Worm (Caenorhabditis elegans) whole organism, L1 larva: Measurements from ENCODE around the gene Y75B8A.32.

Experiments
- C04F5.9 ChIP-seq: sonication (generic microtip); optimal IDR thresholded peaks from 2 replicates; lab custom pipeline; 2016; ENCODE audit warnings: missing genetic modification characterization, missing compliant biosample characterization
- alr-1 ChIP-seq: fragments of 200-800 bp; sonication (Bioruptor generic); optimal IDR thresholded peaks from 2 replicates; lab custom pipeline; 2018; ENCODE audit warnings: borderline replicate concordance, mild to moderate bottlenecking, missing genetic modification characterization, missing compliant biosample characterization
- blmp-1 ChIP-seq: fragments of 150-350 bp; optimal IDR thresholded peaks from 2 replicates; lab custom pipeline; 2014; ENCODE audit warnings: missing biosample characterization, missing genetic modification characterization
- ceh-8 ChIP-seq: fragments of 200-800 bp; sonication (Bioruptor generic); optimal IDR thresholded peaks from 2 replicates; lab custom pipeline; 2018; ENCODE audit warnings: mild to moderate bottlenecking, missing genetic modification characterization, moderate library complexity, missing compliant biosample characterization
- ceh-88 ChIP-seq: fragments of 200-800 bp; sonication (Bioruptor generic); IDR thresholded peaks from 2 replicates; pipeline ENCODE4 v1.3.6; 2022; ENCODE audit warnings: missing genetic modification characterization, missing compliant biosample characterization
- ces-1 ChIP-seq: fragments of 150-350 bp; optimal IDR thresholded peaks from 2 replicates; lab custom pipeline; 2014; ENCODE audit warnings: missing biosample characterization, missing genetic modification reagents, missing genetic modification characterization
- dpl-1 ChIP-seq, 3 experiments: fragments of 150-350 bp in 2 of 3; sonication (generic microtip) in 1 of 3; optimal IDR thresholded peaks; 2 replicates each; lab custom pipeline; 2014 to 2017; ENCODE audit warnings: missing biosample characterization in 3 of 3, missing genetic modification characterization in 3 of 3, missing genetic modification reagents in 3 of 3
- efl-1 ChIP-seq, 4 experiments: fragments of 150-350 bp; optimal IDR thresholded peaks in 3 of 4; peaks in 1 of 4; 1 replicate in 1 of 4; 2 replicates in 3 of 4; lab custom pipeline; 2014; ENCODE audit warnings: missing biosample characterization in 2 of 4, missing genetic modification characterization in 2 of 4, missing genetic modification reagents in 2 of 4
- elt-2 ChIP-seq: sonication (generic microtip); optimal IDR thresholded peaks from 2 replicates; lab custom pipeline; 2016; ENCODE audit warnings: missing genetic modification characterization, mild to moderate bottlenecking, inconsistent platforms, missing compliant biosample characterization, missing genetic modification reagents
- elt-3 ChIP-seq, 6 experiments: fragments of 150-350 bp in 1 of 6; sonication (generic microtip); optimal IDR thresholded peaks; 2 replicates each; lab custom pipeline; 2017 to 2018; ENCODE audit warnings: missing biosample characterization in 6 of 6, missing genetic modification characterization in 6 of 6, inconsistent platforms in 1 of 6
- fkh-10 ChIP-seq: sonication (generic microtip); optimal IDR thresholded peaks from 2 replicates; lab custom pipeline; 2017; ENCODE audit warnings: missing biosample characterization, missing genetic modification reagents, missing genetic modification characterization
- fkh-8 ChIP-seq: sonication (generic microtip); optimal IDR thresholded peaks from 2 replicates; lab custom pipeline; 2016; ENCODE audit warnings: mild to moderate bottlenecking, missing genetic modification characterization, missing compliant biosample characterization
- grh-1 ChIP-seq: fragments of 200-800 bp; sonication (Bioruptor generic); IDR thresholded peaks from 2 replicates; pipeline ENCODE4 v1.3.6; 2022; ENCODE audit warnings: missing genetic modification reagents, missing genetic modification characterization, missing compliant biosample characterization
- hlh-17 ChIP-seq: fragments of 200-800 bp; sonication (Bioruptor generic); optimal IDR thresholded peaks from 2 replicates; lab custom pipeline; 2018; ENCODE audit warnings: missing genetic modification characterization, mild to moderate bottlenecking, missing compliant biosample characterization, moderate library complexity, borderline replicate concordance
- jun-1 ChIP-seq: fragments of 150-350 bp; optimal IDR thresholded peaks from 2 replicates; lab custom pipeline; 2014; ENCODE audit warnings: missing biosample characterization, missing genetic modification reagents, missing genetic modification characterization
- lin-13 ChIP-seq: fragments of 150-350 bp; optimal IDR thresholded peaks from 2 replicates; lab custom pipeline; 2014; ENCODE audit warnings: missing biosample characterization, missing genetic modification reagents, missing genetic modification characterization
- lin-14 ChIP-seq: fragments of 200-800 bp; sonication (Bioruptor generic); optimal IDR thresholded peaks from 2 replicates; lab custom pipeline; 2018; ENCODE audit warnings: mild to moderate bottlenecking, missing genetic modification characterization, moderate library complexity, missing compliant biosample characterization
- lin-15B ChIP-seq: fragments of 150-350 bp; sonication (generic microtip); optimal IDR thresholded peaks from 3 replicates; lab custom pipeline; 2014; ENCODE audit warnings: missing biosample characterization, missing genetic modification characterization
- lin-35 ChIP-seq, 2 experiments: fragments of 150-350 bp; optimal IDR thresholded peaks; 2 replicates each; lab custom pipeline; 2014; ENCODE audit warnings: missing biosample characterization in 2 of 2, missing genetic modification characterization in 2 of 2, missing genetic modification reagents in 2 of 2
- lin-39 ChIP-seq: fragments of 150-350 bp; optimal IDR thresholded peaks from 2 replicates; lab custom pipeline; 2014; ENCODE audit warnings: missing biosample characterization, missing genetic modification reagents, missing genetic modification characterization
- mef-2 ChIP-seq: fragments of 150-350 bp; optimal IDR thresholded peaks from 2 replicates; lab custom pipeline; 2014; ENCODE audit warnings: missing biosample characterization, missing genetic modification characterization
- mep-1 ChIP-seq: fragments of 150-350 bp; optimal IDR thresholded peaks from 2 replicates; lab custom pipeline; 2014; ENCODE audit warnings: missing biosample characterization, missing genetic modification characterization
- nhr-12 ChIP-seq: sonication (generic microtip); optimal IDR thresholded peaks from 2 replicates; lab custom pipeline; 2017; ENCODE audit warnings: missing biosample characterization, missing genetic modification characterization
- nhr-19 ChIP-seq: fragments of 200-800 bp; sonication (Bioruptor generic); conservative IDR thresholded peaks from 2 replicates; pipeline ENCODE4 v1.3.6; 2022; ENCODE audit warnings: missing genetic modification characterization, missing compliant biosample characterization
- nhr-28 ChIP-seq: fragments of 150-350 bp; optimal IDR thresholded peaks from 2 replicates; lab custom pipeline; 2014; ENCODE audit warnings: missing biosample characterization, missing genetic modification characterization
- nhr-71 ChIP-seq: sonication (generic microtip); optimal IDR thresholded peaks from 2 replicates; lab custom pipeline; 2016; ENCODE audit warnings: mild to moderate bottlenecking, missing genetic modification characterization, moderate library complexity, missing compliant biosample characterization
- nhr-85 ChIP-seq: sonication (generic microtip); peaks from one replicate; lab custom pipeline; 2016; ENCODE audit warnings: missing genetic modification characterization, inconsistent platforms, missing compliant biosample characterization
- nhr-90 ChIP-seq: sonication (generic microtip); optimal IDR thresholded peaks from 2 replicates; lab custom pipeline; 2016; ENCODE audit warnings: mild to moderate bottlenecking, missing genetic modification characterization, missing compliant biosample characterization; ENCODE audit not compliant: poor library complexity
- pax-3 ChIP-seq: fragments of 200-800 bp; sonication (Bioruptor generic); optimal IDR thresholded peaks from 2 replicates; lab custom pipeline; 2018; ENCODE audit warnings: mild to moderate bottlenecking, missing genetic modification characterization, moderate library complexity, missing compliant biosample characterization
- pqm-1 ChIP-seq: sonication (generic microtip); optimal IDR thresholded peaks from 3 replicates; lab custom pipeline; 2017; ENCODE audit warnings: missing biosample characterization, missing genetic modification characterization
- skn-1 ChIP-seq: fragments of 150-350 bp; optimal IDR thresholded peaks from 2 replicates; lab custom pipeline; 2014; ENCODE audit warnings: missing biosample characterization, missing genetic modification characterization
- snpc-4 ChIP-seq: fragments of 150-350 bp; optimal IDR thresholded peaks from 2 replicates; lab custom pipeline; 2014; ENCODE audit warnings: missing biosample characterization, missing genetic modification characterization
- snu-23 ChIP-seq: sonication (generic microtip); optimal IDR thresholded peaks from 2 replicates; lab custom pipeline; 2016; ENCODE audit warnings: missing genetic modification characterization, missing compliant biosample characterization
- tlp-1 ChIP-seq: fragments of 150-350 bp; optimal IDR thresholded peaks from 2 replicates; lab custom pipeline; 2014; ENCODE audit warnings: missing biosample characterization, missing genetic modification characterization
- unc-130 ChIP-seq: fragments of 150-350 bp; optimal IDR thresholded peaks from 2 replicates; lab custom pipeline; 2017; ENCODE audit warnings: missing biosample characterization, missing genetic modification characterization, inconsistent platforms
- unc-62 ChIP-seq: fragments of 150-350 bp; optimal IDR thresholded peaks from 2 replicates; lab custom pipeline; 2014; ENCODE audit warnings: missing biosample characterization, missing genetic modification reagents, missing genetic modification characterization
- unc-98 ChIP-seq: fragments of 200-800 bp; sonication (Bioruptor generic); IDR thresholded peaks from 2 replicates; pipeline ENCODE4 v1.3.6; 2022; ENCODE audit warnings: missing genetic modification characterization, missing compliant biosample characterization
- vab-15 ChIP-seq: sonication (generic microtip); optimal IDR thresholded peaks from 2 replicates; lab custom pipeline; 2017; ENCODE audit warnings: missing genotype, mild to moderate bottlenecking, missing genetic modification characterization, missing compliant biosample characterization
- ztf-4 ChIP-seq: fragments of 150-350 bp; optimal IDR thresholded peaks from 2 replicates; lab custom pipeline; 2014; ENCODE audit warnings: missing biosample characterization, missing genetic modification characterization

The Y75B8A.32 gene

ce11 chrIII:12327528-12327997 lies 30.8 kb downstream of the Y75B8A.32 start, which contains the start of the genes zip-12 and Y75B8A.63 (continued):
- TF ChIP-seq nhr-28, result no peak
- TF ChIP-seq elt-3 (tag; optimal IDR thresholded peaks at IDR 0.05; lab: Kevin White, UChicago), result peak in 3 of 6 experiments; percentile 16 to 73 (median 31)
- TF ChIP-seq alr-1 (tag; lab: Kevin White, UChicago), result no peak
- no peak for TF ChIP-seq unc-62
- TF ChIP-seq lin-35 (GFP tag; optimal IDR thresholded peaks at IDR 0.05; lab: Kevin White, UChicago), result peak in 1 of 2 experiments; percentile 39
- no peak for TF ChIP-seq fkh-8
- no peak for TF ChIP-seq fkh-10
- TF ChIP-seq C04F5.9 (tag; lab: Kevin White, UChicago), result no peak
- no peak for TF ChIP-seq unc-98 (GFP tag; lab: Robert Waterston, UW)
- TF ChIP-seq elt-2 (tag; lab: Kevin White, UChicago), result peak; percentile 53
- no peak for TF ChIP-seq nhr-71 (tag; lab: Kevin White, UChicago)
- no peak for TF ChIP-seq grh-1 (GFP tag; lab: Robert Waterston, UW)
- no peak for TF ChIP-seq lin-13 (GFP tag; lab: Kevin White, UChicago)
- no peak for TF ChIP-seq pax-3 (tag; lab: Kevin White, UChicago)

DNA sequence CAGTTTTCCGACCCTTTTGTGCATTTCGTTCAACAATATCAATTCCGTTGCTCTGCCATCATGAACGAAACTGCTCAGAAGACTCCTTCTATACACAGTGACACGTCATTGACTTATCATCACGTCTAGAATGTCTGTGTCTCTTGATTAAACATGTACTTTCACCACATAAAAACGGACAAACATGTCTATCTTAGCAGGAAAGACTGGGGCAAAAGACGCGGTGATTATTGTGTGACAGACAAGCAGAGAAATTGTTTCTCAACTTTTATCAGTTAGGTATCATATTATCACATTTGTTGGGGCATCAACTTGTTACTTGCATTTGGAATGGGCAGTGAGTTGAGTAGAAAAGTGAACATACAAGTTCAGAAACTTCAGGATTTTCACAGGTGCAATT lies 33.1 kb downstream of the Y75B8A.32 start:
- peak; percentile 68 for TF ChIP-seq nhr-85 (tag; lab: Kevin White, UChicago)
- peak; percentile 26 for TF ChIP-seq snu-23 (GFP tag; lab: Kevin White, UChicago)
- peak; percentile 14 for TF ChIP-seq nhr-90 (tag; lab: Kevin White, UChicago)
- TF ChIP-seq nhr-19 (GFP tag; lab: Robert Waterston, UW), result 0 out of 2 replicates have a peak, but pooled peaks have one; percentile 5
- no peak for TF ChIP-seq vab-15 (tag; lab: Kevin White, UChicago)
- peak in 1 of 6 experiments; percentile 86 for TF ChIP-seq elt-3 (tag; optimal IDR thresholded peaks at IDR 0.05; lab: Kevin White, UChicago)
- no peak for TF ChIP-seq mef-2 (tag; lab: Kevin White, UChicago)
- no peak for TF ChIP-seq snpc-4 (tag; lab: Kevin White, UChicago)
- no peak for TF ChIP-seq nhr-28
- peak in 1 of 2 experiments; percentile 50 for TF ChIP-seq lin-35 (GFP tag; optimal IDR thresholded peaks at IDR 0.05; lab: Kevin White, UChicago)
- peak; percentile 82 for TF ChIP-seq elt-2 (tag; lab: Kevin White, UChicago)
- no peak for TF ChIP-seq dpl-1 (GFP tag; optimal IDR thresholded peaks at IDR 0.05; lab: Kevin White, UChicago)
- TF ChIP-seq ceh-88 (GFP tag; lab: Robert Waterston, UW), result no peak
- TF ChIP-seq blmp-1 (tag; lab: Kevin White, UChicago), result peak; percentile 11
- peak; percentile 10 for TF ChIP-seq mep-1 (tag; lab: Kevin White, UChicago)
- TF ChIP-seq lin-14 (GFP tag; lab: Kevin White, UChicago), result peak; percentile 37
- no peak for TF ChIP-seq nhr-12 (tag; lab: Kevin White, UChicago)
- TF ChIP-seq jun-1 (tag; lab: Kevin White, UChicago), result peak; percentile 11
- TF ChIP-seq ces-1 (GFP tag; lab: Kevin White, UChicago), result no peak
- TF ChIP-seq efl-1 (optimal IDR thresholded peaks at IDR 0.05; lab: Kevin White, UChicago), result no peak
- TF ChIP-seq efl-1 (GFP tag; optimal IDR thresholded peaks at IDR 0.05 in 1 of 2; lab: Kevin White, UChicago), result peak in 1 of 2 experiments; percentile 64
- no peak for TF ChIP-seq hlh-17

DNA sequence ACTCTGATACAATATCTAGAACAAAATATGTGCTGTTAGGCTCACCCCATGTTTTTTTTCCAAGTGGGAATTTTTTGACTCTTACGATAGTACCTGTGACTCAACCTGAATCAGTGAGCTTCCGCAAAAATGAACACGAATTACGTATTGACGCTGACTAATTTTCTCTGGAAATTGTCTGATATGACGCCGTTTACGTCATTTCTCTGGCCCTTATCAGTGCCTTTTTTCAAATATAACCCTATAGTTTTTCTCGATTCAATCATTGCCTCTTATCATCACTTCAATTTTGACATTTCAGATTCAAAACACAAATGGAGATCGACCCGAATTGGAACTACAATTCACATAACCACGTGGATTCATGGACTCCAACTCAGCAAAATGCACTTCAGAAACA lies 39.6 kb downstream of the Y75B8A.32 start, which contains the start of gene Y75B8A.28:
Y75B8A.28 (plus strand) TSS at position 296 of the 400 bp plus-strand sequence.
- TF ChIP-seq lin-39 (tag; lab: Kevin White, UChicago) (no peak), pax-3 (tag; lab: Kevin White, UChicago) (peak; percentile 52), skn-1 (tag; lab: Kevin White, UChicago) (no peak), ztf-4 (no peak), snpc-4 (tag; lab: Kevin White, UChicago) (no peak), jun-1 (tag; lab: Kevin White, UChicago) (peak; percentile 78), pqm-1 (tag; lab: Kevin White, UChicago) (peak; percentile 97), ceh-88 (GFP tag; lab: Robert Waterston, UW) (no peak), lin-15B (tag; lab: Kevin White, UChicago) (no peak), efl-1 (optimal IDR thresholded peaks at IDR 0.05; lab: Kevin White, UChicago) (no peak), efl-1 (GFP tag; optimal IDR thresholded peaks at IDR 0.05 in 1 of 2; lab: Kevin White, UChicago) (peak in 1 of 2 experiments; percentile 60), nhr-19 (GFP tag; lab: Robert Waterston, UW) (no peak), lin-35 (GFP tag; optimal IDR thresholded peaks at IDR 0.05; lab: Kevin White, UChicago) (peak in 1 of 2 experiments; percentile 18), ceh-8 (no peak), tlp-1 (peak; percentile 13), elt-2 (tag; lab: Kevin White, UChicago) (peak; percentile 80), unc-130 (tag; lab: Kevin White, UChicago) (no peak)
- TF ChIP-seq, all 84 proteins: peak for 7
